Fruit fly (Drosophila melanogaster): ENCODE measurements around the gene Acox3.

Gene Acox3

dm6 chr2L:6479226-6479906 is 31.2 kb upstream of the Acox3 start (continued):
- TF ChIP-seq Atf6 (GFP tag; IDR thresholded peaks at IDR 0.05) (0 out of 2 replicates have a peak, but pooled peaks have one; percentile 6), CG2678 (tag; optimal IDR thresholded peaks at IDR 0.05) (peak; percentile 54), Xbp1 (GFP tag; optimal IDR thresholded peaks at IDR 0.05) (peak; percentile 27), CG4707 (GFP tag; optimal IDR thresholded peaks at IDR 0.05) (peak; percentile 49), CG3726 (GFP tag; IDR thresholded peaks at IDR 0.05) (no peak), Hand (GFP tag; optimal IDR thresholded peaks at IDR 0.05) (peak; percentile 33), CG12769 (tag; optimal IDR thresholded peaks at IDR 0.05) (peak; percentile 70), toy (GFP tag; IDR thresholded peaks at IDR 0.05) (no peak), TFAM (GFP tag; optimal IDR thresholded peaks at IDR 0.05) (no peak), scrt (GFP tag; optimal IDR thresholded peaks at IDR 0.05) (peak; percentile 97), CG17359 (tag; optimal IDR thresholded peaks at IDR 0.05) (peak; percentile 39), Bgb (GFP tag; IDR thresholded peaks at IDR 0.05; ENCODE audit: partially characterized antibody) (no peak; the same call in 1 of the 2 replicates), CG32767 (GFP tag; IDR thresholded peaks at IDR 0.05) (no peak), CG1603 (tag; optimal IDR thresholded peaks at IDR 0.05) (peak; percentile 25), gcm (GFP tag; optimal IDR thresholded peaks at IDR 0.05) (no peak), Stat92E (GFP tag; optimal IDR thresholded peaks at IDR 0.05) (no peak), HmgD (GFP tag; optimal IDR thresholded peaks at IDR 0.05) (no peak), Mrtf (GFP tag; IDR thresholded peaks at IDR 0.05) (no peak), aop (GFP tag; IDR thresholded peaks at IDR 0.05) (no peak), dmrt11E (tag; optimal IDR thresholded peaks at IDR 0.05) (peak; percentile 8), zen2 (GFP tag; IDR thresholded peaks at IDR 0.05; ENCODE audit: partially characterized antibody) (no peak), danr (GFP tag; IDR thresholded peaks at IDR 0.05) (no peak), ap (GFP tag; IDR thresholded peaks at IDR 0.05) (no peak), sob (GFP tag; IDR thresholded peaks at IDR 0.05) (peak; percentile 53; the same call in 1 of the 2 replicates), CG14050 (GFP tag; IDR thresholded peaks at IDR 0.05) (no peak), ase (GFP tag; IDR thresholded peaks at IDR 0.05) (no peak), sna (GFP tag; IDR thresholded peaks at IDR 0.05; ENCODE audit: partially characterized antibody) (no peak), sqz (GFP tag; optimal IDR thresholded peaks at IDR 0.05) (peak; percentile 44), HLHmδ (GFP tag; optimal IDR thresholded peaks at IDR 0.05) (peak; percentile 34), CG4820 (GFP tag; optimal IDR thresholded peaks at IDR 0.05) (no peak), CG4424 (GFP tag; optimal IDR thresholded peaks at IDR 0.05) (no peak), croc (GFP tag; conservative IDR thresholded peaks at IDR 0.05) (no peak), ftz-f1 (GFP tag; optimal IDR thresholded peaks at IDR 0.05) (peak; percentile 25), psq (GFP tag; optimal IDR thresholded peaks at IDR 0.05) (no peak), sens-2 (GFP tag; IDR thresholded peaks at IDR 0.05) (no peak), jigr1 (GFP tag; IDR thresholded peaks at IDR 0.05) (no peak), wek (GFP tag; optimal IDR thresholded peaks at IDR 0.05) (peak; percentile 72), cad (GFP tag; optimal IDR thresholded peaks at IDR 0.05) (no peak), CG10959 (GFP tag; IDR thresholded peaks at IDR 0.05) (no peak), CG9876 (GFP tag; optimal IDR thresholded peaks at IDR 0.05) (no peak), fd96Cb (tag; optimal IDR thresholded peaks at IDR 0.05) (no peak), D19A (tag; optimal IDR thresholded peaks at IDR 0.05) (peak; percentile 42), Dp (GFP tag; optimal IDR thresholded peaks at IDR 0.05) (no peak), amos (GFP tag; IDR thresholded peaks at IDR 0.05; ENCODE audit: partially characterized antibody) (no peak; the same call in 1 of the 2 replicates), chn (GFP tag; optimal IDR thresholded peaks at IDR 0.05) (no peak), al (GFP tag; IDR thresholded peaks at IDR 0.05) (no peak), Nf-YA (GFP tag; IDR thresholded peaks at IDR 0.05) (no peak), CG30431 (GFP tag; optimal IDR thresholded peaks at IDR 0.05) (no peak), Hr3 (GFP tag; optimal IDR thresholded peaks at IDR 0.05) (no peak), gsb (GFP tag; IDR thresholded peaks at IDR 0.05) (no peak)

Measured in whole organism, embryonic.